Worm (Caenorhabditis elegans): Measurements from ENCODE around the gene glb-33.

ce11 chrV:1341276-1342050 lies 10.5 kb upstream of the glb-33 start:
- TF ChIP-seq zag-1 (tag; optimal IDR thresholded peaks at IDR 0.05) (no peak), nhr-11 (tag; optimal IDR thresholded peaks at IDR 0.05) (no peak), aly-2 (tag; optimal IDR thresholded peaks at IDR 0.05) (no peak), unc-55 (GFP tag; optimal IDR thresholded peaks at IDR 0.05) (no peak), unc-62 (GFP tag; optimal IDR thresholded peaks at IDR 0.05) (no peak), fos-1 (tag; optimal IDR thresholded peaks at IDR 0.05) (no peak), nhr-77 (tag; optimal IDR thresholded peaks at IDR 0.05) (no peak), ama-1 (optimal IDR thresholded peaks at IDR 0.05) (no peak)

Data from whole organism, L2 larva.